Fruit fly (Drosophila melanogaster): ENCODE results near the gene Grd.

DNA sequence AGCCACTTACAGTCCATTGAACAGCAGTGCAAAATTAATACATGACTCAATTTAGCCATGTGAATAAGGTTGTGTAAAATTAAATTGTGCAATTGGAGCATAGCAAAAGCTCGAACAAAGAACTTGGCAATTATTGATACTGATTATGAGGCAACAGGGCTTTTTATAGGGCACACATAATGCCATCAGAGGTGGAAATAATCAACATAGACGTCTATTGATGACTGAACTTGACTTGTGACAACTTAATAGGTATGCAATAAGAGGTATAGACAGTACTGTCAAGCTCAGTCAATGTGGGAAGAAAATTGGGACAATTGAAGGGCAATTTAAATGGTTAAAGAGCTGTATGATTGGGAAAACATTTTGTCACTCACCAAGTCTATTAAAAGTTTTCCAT is 3.0 kb upstream of the Grd start, which contains the start of gene Ir75b:
- TF ChIP-seq lola (GFP tag; optimal IDR thresholded peaks at IDR 0.05), result no peak
- no peak for TF ChIP-seq woc (GFP tag; optimal IDR thresholded peaks at IDR 0.05)
- no peak for TF ChIP-seq psq (GFP tag; optimal IDR thresholded peaks at IDR 0.05)
- no peak for TF ChIP-seq h (GFP tag; optimal IDR thresholded peaks at IDR 0.05)
- TF ChIP-seq Dfd (GFP tag; optimal IDR thresholded peaks at IDR 0.05), result no peak
- TF ChIP-seq Hr78 (GFP tag; optimal IDR thresholded peaks at IDR 0.05), result no peak
- TF ChIP-seq pan (optimal IDR thresholded peaks at IDR 0.05), result no peak
- no peak for TF ChIP-seq ey (GFP tag; optimal IDR thresholded peaks at IDR 0.05)
- TF ChIP-seq fru (GFP tag; optimal IDR thresholded peaks at IDR 0.05), result no peak

Data from whole organism, wandering third instar larva.